Fruit fly (Drosophila melanogaster) whole organism, embryonic: ENCODE measurements around the gene CG42487.
"Not testable (repeated sequence)": the region's sequence is repeated elsewhere in the genome, so short reads cannot be mapped to it uniquely, and the experiment has no call there.

Experiments used
- Blimp-1 ChIP-seq: fragments of 200-800 bp; sonication (Bioruptor generic); optimal IDR thresholded peaks from 3 replicates; lab custom pipeline; 2018; ENCODE audit warnings: missing biosample characterization, missing genetic modification characterization, mild to moderate bottlenecking, moderate library complexity, missing genetic modification reagents
- BtbVII ChIP-seq: fragments of 200-800 bp; sonication (Bioruptor generic); optimal IDR thresholded peaks from 3 replicates; lab custom pipeline; 2017; ENCODE audit warnings: missing biosample characterization, mild to moderate bottlenecking, missing genetic modification characterization
- Bteb2 ChIP-seq: fragments of 200-800 bp; sonication (Bioruptor generic); optimal IDR thresholded peaks from 2 replicates; lab custom pipeline; 2016; ENCODE audit warnings: missing biosample characterization, missing genetic modification characterization
- CG10543 ChIP-seq: fragments of 200-800 bp; sonication (Bioruptor generic); optimal IDR thresholded peaks from 3 replicates; lab custom pipeline; 2017; ENCODE audit warnings: missing biosample characterization, mild to moderate bottlenecking, missing genetic modification characterization, moderate library complexity
- CG12071 ChIP-seq: fragments of 200-800 bp; sonication (Bioruptor generic); optimal IDR thresholded peaks from 3 replicates; lab custom pipeline; 2018; ENCODE audit warnings: missing biosample characterization, mild to moderate bottlenecking, missing genetic modification characterization
- CG13296 ChIP-seq: fragments of 200-800 bp; sonication (Bioruptor generic); optimal IDR thresholded peaks from 3 replicates; lab custom pipeline; 2018; ENCODE audit warnings: missing biosample characterization, mild to moderate bottlenecking, missing genetic modification characterization
- CG1603 ChIP-seq: fragments of 200-800 bp; sonication (Bioruptor generic); optimal IDR thresholded peaks from 2 replicates; lab custom pipeline; 2019; ENCODE audit warnings: missing biosample characterization, mild to moderate bottlenecking, missing genetic modification characterization, moderate library complexity
- CG2120 ChIP-seq: fragments of 200-800 bp; sonication (Bioruptor generic); optimal IDR thresholded peaks from 3 replicates; lab custom pipeline; 2016; ENCODE audit warnings: missing biosample characterization, missing genetic modification characterization
- CG31388 ChIP-seq: fragments of 200-800 bp; sonication (Bioruptor generic); optimal IDR thresholded peaks from 2 replicates; lab custom pipeline; 2016; ENCODE audit warnings: missing biosample characterization, missing genetic modification characterization
- CG32532 ChIP-seq: fragments of 200-800 bp; sonication (Bioruptor generic); IDR thresholded peaks from 2 replicates; pipeline ENCODE4 v1.3.6; 2022; ENCODE audit warnings: missing biosample characterization, missing genetic modification characterization
- CG4404 ChIP-seq: fragments of 200-800 bp; sonication (Bioruptor generic); IDR thresholded peaks from 2 replicates; pipeline ENCODE4 v1.3.6; 2022; ENCODE audit warnings: missing biosample characterization, missing genetic modification characterization
- CG6854 ChIP-seq: fragments of 200-800 bp; sonication (Bioruptor generic); optimal IDR thresholded peaks from 3 replicates; lab custom pipeline; 2017; ENCODE audit warnings: missing biosample characterization, mild to moderate bottlenecking, missing genetic modification characterization
- CG7372 ChIP-seq: fragments of 200-800 bp; sonication (Bioruptor generic); IDR thresholded peaks from 2 replicates; pipeline ENCODE4 v1.3.6; 2022; ENCODE audit warnings: missing biosample characterization, missing genetic modification characterization
- CG7963 ChIP-seq: fragments of 200-800 bp; sonication (Bioruptor generic); IDR thresholded peaks from 3 replicates; pipeline ENCODE4 v1.3.6; 2022; ENCODE audit warnings: missing biosample characterization, missing genetic modification characterization; ENCODE audit not compliant: partially characterized antibody
- CG8089 ChIP-seq: fragments of 200-800 bp; sonication (Bioruptor generic); optimal IDR thresholded peaks from 3 replicates; lab custom pipeline; 2016; ENCODE audit warnings: missing biosample characterization, missing genetic modification characterization
- CG8359 ChIP-seq: fragments of 200-800 bp; sonication (Bioruptor generic); optimal IDR thresholded peaks from 2 replicates; lab custom pipeline; 2017; ENCODE audit warnings: missing biosample characterization, mild to moderate bottlenecking, missing genetic modification characterization, borderline replicate concordance
- CG8765 ChIP-seq: fragments of 200-800 bp; sonication (Bioruptor generic); IDR thresholded peaks from 2 replicates; pipeline ENCODE4 v1.3.6; 2022; ENCODE audit warnings: missing biosample characterization, missing genetic modification characterization
- CG9817 ChIP-seq: fragments of 200-800 bp; sonication (Bioruptor generic); optimal IDR thresholded peaks from 2 replicates; lab custom pipeline; 2018; ENCODE audit warnings: missing biosample characterization, mild to moderate bottlenecking, missing genetic modification characterization, moderate library complexity
- D ChIP-seq, 2 experiments: fragments of 200-800 bp in 1 of 2; fragments of >200 bp in 1 of 2; sonication (Bioruptor generic) in 1 of 2; optimal IDR thresholded peaks; 2 replicates in 1 of 2; 3 replicates in 1 of 2; lab custom pipeline; 2017; ENCODE audit warnings: mild to moderate bottlenecking in 1 of 2, missing biosample characterization in 1 of 2, missing genetic modification characterization in 1 of 2, missing genetic modification reagents in 1 of 2
- Dbx ChIP-seq: fragments of 200-800 bp; sonication (Bioruptor generic); IDR thresholded peaks from 3 replicates; pipeline ENCODE4 v1.3.6; 2022; ENCODE audit warnings: missing biosample characterization, missing genetic modification characterization
- GATAe ChIP-seq: fragments of 200-800 bp; sonication (Bioruptor generic); conservative IDR thresholded peaks from 2 replicates; pipeline ENCODE4 v1.3.6; 2022; ENCODE audit warnings: missing biosample characterization, missing genetic modification characterization
- Nf-YC ChIP-seq: fragments of 200-800 bp; optimal IDR thresholded peaks from 3 replicates; lab custom pipeline; 2019; ENCODE audit warnings: missing biosample characterization, mild to moderate bottlenecking, missing genetic modification characterization, moderate library complexity
- Sin3A ChIP-seq: fragments of >200 bp; optimal IDR thresholded peaks from 2 replicates; lab custom pipeline; 2018
- al ChIP-seq: fragments of 200-800 bp; sonication (Bioruptor generic); IDR thresholded peaks from 2 replicates; pipeline ENCODE4 v1.3.6; 2022; ENCODE audit warnings: missing biosample characterization, missing genetic modification characterization
- br ChIP-seq: fragments of >200 bp; optimal IDR thresholded peaks from 2 replicates; lab custom pipeline; 2017
- chm ChIP-seq: fragments of 200-800 bp; sonication (Bioruptor generic); IDR thresholded peaks from 2 replicates; pipeline ENCODE4 v1.3.6; 2022; ENCODE audit warnings: missing biosample characterization, missing genetic modification characterization
- ci ChIP-seq: fragments of 200-800 bp; sonication (Bioruptor generic); IDR thresholded peaks from 3 replicates; pipeline ENCODE4 v1.3.6; 2022; ENCODE audit warnings: missing biosample characterization, missing genetic modification characterization
- dmrt99B ChIP-seq: fragments of 200-800 bp; sonication (Bioruptor generic); optimal IDR thresholded peaks from 2 replicates; lab custom pipeline; 2018; ENCODE audit warnings: missing biosample characterization, mild to moderate bottlenecking, missing genetic modification characterization, moderate library complexity
- fd64A ChIP-seq: fragments of 200-800 bp; sonication (Bioruptor generic); optimal IDR thresholded peaks from 3 replicates; lab custom pipeline; 2018; ENCODE audit warnings: missing biosample characterization, mild to moderate bottlenecking, missing genetic modification characterization
- fd96Cb ChIP-seq: fragments of 200-800 bp; sonication (Bioruptor generic); optimal IDR thresholded peaks from 2 replicates; lab custom pipeline; 2018; ENCODE audit warnings: missing biosample characterization, mild to moderate bottlenecking, missing genetic modification characterization, moderate library complexity
- gce ChIP-seq: fragments of 200-800 bp; sonication (Bioruptor generic); IDR thresholded peaks from 3 replicates; pipeline ENCODE4 v1.3.6; 2022; ENCODE audit warnings: missing biosample characterization, missing genetic modification characterization
- gcm2 ChIP-seq: fragments of 200-800 bp; sonication (Bioruptor generic); optimal IDR thresholded peaks from 2 replicates; lab custom pipeline; 2016; ENCODE audit warnings: missing biosample characterization, missing genetic modification characterization
- her ChIP-seq: fragments of 200-800 bp; sonication (Bioruptor generic); optimal IDR thresholded peaks from 2 replicates; lab custom pipeline; 2016; ENCODE audit warnings: missing biosample characterization, missing genetic modification characterization
- mirr ChIP-seq: fragments of 200-800 bp; sonication (Bioruptor generic); optimal IDR thresholded peaks from 3 replicates; lab custom pipeline; 2018; ENCODE audit warnings: missing biosample characterization, mild to moderate bottlenecking, missing genetic modification characterization
- p53 ChIP-seq: fragments of 200-800 bp; sonication (Bioruptor generic); optimal IDR thresholded peaks from 2 replicates; lab custom pipeline; 2016; ENCODE audit warnings: missing biosample characterization, missing genetic modification characterization
- pum ChIP-seq: fragments of 200-800 bp; sonication (Bioruptor generic); optimal IDR thresholded peaks from 2 replicates; lab custom pipeline; 2016; ENCODE audit warnings: missing biosample characterization, missing genetic modification characterization
- schlank ChIP-seq: fragments of 200-800 bp; sonication (Bioruptor generic); optimal IDR thresholded peaks from 2 replicates; lab custom pipeline; 2018; ENCODE audit warnings: missing biosample characterization, mild to moderate bottlenecking, missing genetic modification characterization
- seq ChIP-seq: fragments of 200-800 bp; sonication (Bioruptor generic); IDR thresholded peaks from 2 replicates; pipeline ENCODE4 v1.3.6; 2022; ENCODE audit warnings: missing biosample characterization, missing genetic modification characterization
- zen ChIP-seq: fragments of 200-800 bp; sonication (Bioruptor generic); optimal IDR thresholded peaks from 3 replicates; lab custom pipeline; 2018; ENCODE audit warnings: missing biosample characterization, mild to moderate bottlenecking, missing genetic modification characterization, moderate library complexity

The CG42487 gene

dm6 chr3R:27986794-27987193, 27.7 kb upstream of the CG42487 start (continued):
- TF ChIP-seq dmrt99B (tag; lab: Kevin White, UChicago) (no peak), Bteb2 (GFP tag; lab: Kevin White, UChicago) (no peak), mirr (GFP tag; lab: Kevin White, UChicago) (peak; percentile 90), BtbVII (GFP tag; lab: Kevin White, UChicago) (peak; percentile 33), al (GFP tag; lab: Robert Waterston, UW) (no peak), CG13296 (GFP tag; lab: Kevin White, UChicago) (peak; percentile 16), CG7963 (no peak), schlank (tag; lab: Kevin White, UChicago) (peak; percentile 10), zen (no peak), CG12071 (GFP tag; lab: Kevin White, UChicago) (peak; percentile 29), seq (GFP tag; lab: Robert Waterston, UW) (peak; percentile 27; the same call in 1 of the 2 replicates), fd96Cb (tag; lab: Kevin White, UChicago) (no peak), pum (GFP tag; lab: Kevin White, UChicago) (no peak), CG6854 (GFP tag; lab: Kevin White, UChicago) (no peak), fd64A (GFP tag; lab: Kevin White, UChicago) (peak; percentile 45), CG8359 (GFP tag; lab: Kevin White, UChicago) (no peak), CG8765 (GFP tag; lab: Robert Waterston, UW) (no peak), ci (GFP tag; lab: Robert Waterston, UW) (peak; percentile 24; the same call in 1 of the 3 replicates), CG4404 (GFP tag; lab: Robert Waterston, UW) (no peak), Blimp-1 (GFP tag; lab: Kevin White, UChicago) (peak; percentile 55), D (optimal IDR thresholded peaks at IDR 0.05; lab: Kevin White, UChicago) (no peak), D (GFP tag; optimal IDR thresholded peaks at IDR 0.05; lab: Kevin White, UChicago) (no peak), Dbx (GFP tag; lab: Robert Waterston, UW) (no peak), her (GFP tag; lab: Kevin White, UChicago) (peak; percentile 8), CG7372 (GFP tag; lab: Robert Waterston, UW) (no peak), br (lab: Kevin White, UChicago) (no peak), CG8089 (GFP tag; lab: Kevin White, UChicago) (peak; percentile 0), GATAe (GFP tag; lab: Robert Waterston, UW) (peak; percentile 23; the same call in 1 of the 2 replicates), Sin3A (no peak), CG10543 (peak; percentile 38), CG9817 (tag; lab: Kevin White, UChicago) (peak; percentile 6), chm (GFP tag; lab: Robert Waterston, UW) (0 out of 2 replicates have a peak, but pooled peaks have one; percentile 16), CG1603 (tag; lab: Kevin White, UChicago) (peak; percentile 27), CG32532 (GFP tag; lab: Robert Waterston, UW) (no peak), p53 (no peak)

- not testable (repeated sequence) for TF ChIP-seq chm (GFP tag; lab: Robert Waterston, UW); Nf-YC (tag; lab: Kevin White, UChicago); CG2120 (GFP tag; lab: Kevin White, UChicago)
These were observed 4.1 kb upstream of the CG42487 start, which contains the start of the genes CG31131 and CG4849 for dm6 chr3R:27963119-27963518. CG31131 (minus strand) TSS chr3R:27963219. CG4849 (plus strand) TSS chr3R:27963415.

- not testable (repeated sequence) for TF ChIP-seq gcm2; gce (GFP tag; lab: Robert Waterston, UW); CG31388 (GFP tag; lab: Kevin White, UChicago)
These were observed 1.4 kb upstream of the CG42487 start, which contains the start of gene CG31253 for dm6 chr3R:27960473-27960872. CG31253 (minus strand) TSS chr3R:27960573.
